Worm (Caenorhabditis elegans): Measurements from ENCODE around the gene F35E12.6.

- TF ChIP-seq sea-1 (GFP tag; conservative IDR thresholded peaks at IDR 0.05) (no peak), hnd-1 (tag; optimal IDR thresholded peaks at IDR 0.05) (no peak), F13C5.2 (tag; optimal IDR thresholded peaks at IDR 0.05) (no peak), flt-1 (GFP tag; IDR thresholded peaks at IDR 0.05) (no peak), hmbx-1 (tag; optimal IDR thresholded peaks at IDR 0.05) (no peak), ama-1 (optimal IDR thresholded peaks at IDR 0.05) (no peak), scrt-1 (GFP tag; IDR thresholded peaks at IDR 0.05) (no peak), pes-1 (GFP tag; IDR thresholded peaks at IDR 0.05) (no peak)
Measured at ce11 chrV:13686513-13686912, 49.5 kb downstream of the F35E12.6 start.

Data from whole organism, early embryonic.